Fruit fly (Drosophila melanogaster) whole organism: ENCODE results near the gene dgt2.

ENCODE experiments used
- EcR ChIP-seq, 2 experiments: fragments of >200 bp; optimal IDR thresholded peaks; 2 replicates each; lab custom pipeline; 2017; ENCODE audit warnings: missing biosample characterization in 2 of 2, missing genetic modification characterization in 2 of 2, missing genetic modification reagents in 2 of 2
- usp ChIP-seq: fragments of >200 bp; optimal IDR thresholded peaks from 2 replicates; lab custom pipeline; 2017; ENCODE audit warnings: missing biosample characterization, missing genetic modification characterization, mixed read lengths

DNA sequence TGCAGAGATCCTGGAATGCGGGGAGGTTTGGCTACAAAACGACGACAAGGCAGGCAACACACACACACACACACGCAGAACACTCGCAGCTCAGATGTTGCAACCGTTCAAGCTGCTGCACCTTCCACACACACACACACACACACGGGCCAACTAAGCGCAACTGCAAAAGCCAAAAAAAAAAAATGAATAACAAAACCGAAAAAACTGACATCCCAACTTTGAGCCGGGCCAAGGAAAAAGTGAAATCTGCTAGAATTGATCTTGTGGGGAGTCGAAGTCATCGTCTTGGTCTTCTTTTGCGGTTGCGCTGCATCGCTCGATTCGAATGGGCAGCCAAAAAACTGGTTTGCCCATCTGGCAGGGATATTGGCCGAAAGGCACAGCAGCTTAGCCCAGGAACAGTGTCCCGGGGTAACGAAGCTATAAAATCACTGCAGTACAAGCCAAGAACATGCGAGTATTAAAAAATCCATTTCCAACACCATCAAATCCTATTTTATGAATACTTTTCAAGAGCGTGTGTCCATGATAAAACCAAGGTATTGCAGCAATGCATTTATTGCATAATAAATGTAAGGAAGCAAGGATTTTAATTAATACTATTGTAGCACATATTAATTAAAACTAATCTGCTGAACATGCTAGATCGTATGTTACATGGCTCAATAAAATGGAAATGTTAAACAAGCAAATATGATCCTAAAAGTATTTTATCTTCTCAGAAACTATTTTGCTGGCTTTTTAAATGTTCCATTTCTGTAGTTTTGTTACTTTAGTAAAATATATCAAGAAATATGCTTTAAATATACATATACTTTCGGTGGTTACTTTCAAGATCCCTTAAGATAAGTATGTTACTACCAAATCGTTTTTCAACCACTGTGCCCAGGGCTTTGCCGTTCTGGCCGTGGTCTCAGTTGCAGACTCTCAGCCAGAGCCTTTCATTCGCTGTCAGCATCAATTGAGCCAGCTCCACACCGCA is 23.8 kb upstream of the dgt2 start:
- TF ChIP-seq EcR (GFP tag; optimal IDR thresholded peaks at IDR 0.05; lab: Kevin White, UChicago), result no peak
- TF ChIP-seq usp (GFP tag; lab: Kevin White, UChicago), result no peak
